Worm (Caenorhabditis elegans) whole organism, late embryonic: ENCODE data around the gene fat-6.

Source experiments
- T23F11.4 ChIP-seq: fragments of 200-800 bp; sonication (Bioruptor generic); optimal IDR thresholded peaks from 2 replicates; lab custom pipeline; 2018; ENCODE audit warnings: mild to moderate bottlenecking, missing genetic modification characterization, missing compliant biosample characterization
- ama-1 ChIP-seq: fragments of 150-350 bp; optimal IDR thresholded peaks from 2 replicates; lab custom pipeline; 2014
- ceh-30 ChIP-seq: fragments of 150-350 bp; optimal IDR thresholded peaks from 2 replicates; lab custom pipeline; 2014; ENCODE audit warnings: missing biosample characterization, missing genetic modification characterization
- ceh-9 ChIP-seq: sonication (generic microtip); optimal IDR thresholded peaks from 2 replicates; lab custom pipeline; 2016; ENCODE audit warnings: mild to moderate bottlenecking, missing genetic modification characterization, inconsistent platforms, missing compliant biosample characterization
- che-1 ChIP-seq: sonication (generic microtip); optimal IDR thresholded peaks from 2 replicates; lab custom pipeline; 2016; ENCODE audit warnings: mild to moderate bottlenecking, missing genetic modification characterization, missing compliant biosample characterization
- hlh-13 ChIP-seq: fragments of 200-800 bp; sonication (Bioruptor generic); optimal IDR thresholded peaks from 2 replicates; lab custom pipeline; 2018; ENCODE audit warnings: mild to moderate bottlenecking, missing genetic modification characterization, missing compliant biosample characterization
- hlh-30 ChIP-seq: sonication (generic microtip); optimal IDR thresholded peaks from 2 replicates; lab custom pipeline; 2017; ENCODE audit warnings: antibody characterized with exemption, missing genetic modification characterization, missing compliant biosample characterization; ENCODE audit not compliant: insufficient read depth
- pha-4 ChIP-seq: fragments of 150-350 bp; optimal IDR thresholded peaks from 2 replicates; lab custom pipeline; 2018; ENCODE audit warnings: missing biosample characterization, missing genetic modification reagents, missing genetic modification characterization
- pqm-1 ChIP-seq: sonication (generic microtip); optimal IDR thresholded peaks from 2 replicates; lab custom pipeline; 2016; ENCODE audit warnings: missing genetic modification characterization, missing compliant biosample characterization
- sox-2 ChIP-seq: fragments of 200-800 bp; sonication (Bioruptor generic); IDR thresholded peaks from 2 replicates; pipeline ENCODE4 v1.3.6; 2022; ENCODE audit warnings: missing genetic modification reagents, missing genetic modification characterization, missing compliant biosample characterization
- unc-42 ChIP-seq: sonication (generic microtip); optimal IDR thresholded peaks from 2 replicates; lab custom pipeline; 2016; ENCODE audit warnings: missing genotype, missing genetic modification characterization, missing compliant biosample characterization
- unc-86 ChIP-seq: sonication (generic microtip); optimal IDR thresholded peaks from 2 replicates; lab custom pipeline; 2016; ENCODE audit warnings: missing genetic modification characterization, missing compliant biosample characterization

DNA sequence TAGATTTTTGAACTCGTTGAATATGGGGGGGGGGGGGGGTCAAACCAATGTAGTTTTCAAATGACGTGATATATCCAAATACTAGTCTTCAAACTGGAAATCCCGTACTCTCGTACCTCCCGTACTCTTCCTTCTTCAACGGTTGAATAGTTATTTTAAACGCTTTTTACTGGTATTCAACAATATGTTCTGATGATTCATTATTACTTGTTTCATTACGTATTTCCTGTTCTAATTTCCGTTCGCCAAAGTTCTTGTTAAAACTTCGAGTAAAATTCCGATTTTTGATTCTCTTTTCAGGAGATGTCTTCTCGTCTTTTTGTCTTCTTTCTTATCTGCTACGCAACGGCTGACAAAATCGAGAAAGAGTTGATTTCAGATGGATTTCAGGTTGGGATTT is 15.1 kb upstream of the fat-6 start, which contains the start of gene nhx-9:
- no peak for TF ChIP-seq ceh-9
- TF ChIP-seq che-1 (tag; lab: Kevin White, UChicago), result no peak
- TF ChIP-seq unc-42, result no peak
- TF ChIP-seq pqm-1 (tag; lab: Kevin White, UChicago), result no peak
- no peak for TF ChIP-seq pha-4
- no peak for TF ChIP-seq ama-1 (lab: Kevin White, UChicago)
- TF ChIP-seq T23F11.4 (GFP tag; lab: Kevin White, UChicago), result no peak
- TF ChIP-seq sox-2 (GFP tag; lab: Robert Waterston, UW), result no peak
- no peak for TF ChIP-seq unc-86
- TF ChIP-seq hlh-30, result no peak
- no peak for TF ChIP-seq ceh-30 (tag; lab: Kevin White, UChicago)
- TF ChIP-seq hlh-13 (GFP tag; lab: Kevin White, UChicago), result no peak
